Fruit fly (Drosophila melanogaster) whole organism, embryonic: ENCODE measurements around the gene CG15891.

ENCODE experiments used
- B-H2 ChIP-seq: fragments of 200-800 bp; sonication (Bioruptor generic); optimal IDR thresholded peaks from 2 replicates; lab custom pipeline; 2018; ENCODE audit warnings: missing biosample characterization, mild to moderate bottlenecking, missing genetic modification characterization
- CG10147 ChIP-seq: fragments of 200-800 bp; sonication (Bioruptor generic); optimal IDR thresholded peaks from 2 replicates; lab custom pipeline; 2019; ENCODE audit warnings: missing biosample characterization, mild to moderate bottlenecking, missing genetic modification characterization, moderate library complexity
- CG10209 ChIP-seq: fragments of 200-800 bp; sonication (Bioruptor generic); optimal IDR thresholded peaks from 3 replicates; lab custom pipeline; 2017; ENCODE audit warnings: missing biosample characterization, mild to moderate bottlenecking, missing genetic modification characterization, missing genetic modification reagents
- CG10321 ChIP-seq: fragments of 200-800 bp; sonication (Bioruptor generic); IDR thresholded peaks from 2 replicates; pipeline ENCODE4 v1.3.6; 2022; ENCODE audit warnings: missing biosample characterization, missing genetic modification characterization
- CG11085 ChIP-seq: fragments of 200-800 bp; sonication (Bioruptor generic); IDR thresholded peaks from 2 replicates; pipeline ENCODE4 v1.3.6; 2022; ENCODE audit warnings: missing biosample characterization, missing genetic modification characterization
- CG11560 ChIP-seq: fragments of 200-800 bp; sonication (Bioruptor generic); IDR thresholded peaks from 3 replicates; pipeline ENCODE4 v1.3.6; 2022; ENCODE audit warnings: missing biosample characterization, missing genetic modification characterization
- CG14667 ChIP-seq: fragments of 200-800 bp; sonication (Bioruptor generic); IDR thresholded peaks from 2 replicates; pipeline ENCODE4 v1.3.6; 2022; ENCODE audit warnings: missing biosample characterization, missing genetic modification characterization
- CG15479 ChIP-seq: fragments of 200-800 bp; sonication (Bioruptor generic); optimal IDR thresholded peaks from 3 replicates; lab custom pipeline; 2019; ENCODE audit warnings: missing biosample characterization, mild to moderate bottlenecking, missing genetic modification characterization, moderate library complexity
- CG17328 ChIP-seq: fragments of 200-800 bp; sonication (Bioruptor generic); IDR thresholded peaks from 2 replicates; pipeline ENCODE4 v1.3.6; 2022; ENCODE audit warnings: missing biosample characterization, missing genetic modification characterization
- CG18476 ChIP-seq: fragments of 200-800 bp; sonication (Bioruptor generic); optimal IDR thresholded peaks from 2 replicates; lab custom pipeline; 2016; ENCODE audit warnings: missing biosample characterization, mild to moderate bottlenecking, missing genetic modification characterization
- CG3281 ChIP-seq: fragments of 200-800 bp; sonication (Bioruptor generic); optimal IDR thresholded peaks from 3 replicates; lab custom pipeline; 2017; ENCODE audit warnings: missing biosample characterization, mild to moderate bottlenecking, missing genetic modification characterization
- CG34376 ChIP-seq: fragments of 200-800 bp; sonication (Bioruptor generic); optimal IDR thresholded peaks from 2 replicates; lab custom pipeline; 2018; ENCODE audit warnings: missing biosample characterization, mild to moderate bottlenecking, missing genetic modification characterization
- CG43689 ChIP-seq: fragments of 200-800 bp; sonication (Bioruptor generic); IDR thresholded peaks from 2 replicates; pipeline ENCODE4 v1.3.6; 2022; ENCODE audit warnings: missing biosample characterization, missing genetic modification characterization
- CG4730 ChIP-seq: fragments of 200-800 bp; sonication (Bioruptor generic); IDR thresholded peaks from 2 replicates; pipeline ENCODE4 v1.3.6; 2022; ENCODE audit warnings: missing biosample characterization, missing genetic modification characterization
- CG4820 ChIP-seq: fragments of 200-800 bp; sonication (Bioruptor generic); optimal IDR thresholded peaks from 3 replicates; lab custom pipeline; 2016; ENCODE audit warnings: missing biosample characterization, missing genetic modification characterization
- CG8359 ChIP-seq: fragments of 200-800 bp; sonication (Bioruptor generic); optimal IDR thresholded peaks from 2 replicates; lab custom pipeline; 2017; ENCODE audit warnings: missing biosample characterization, mild to moderate bottlenecking, missing genetic modification characterization, borderline replicate concordance
- CG8765 ChIP-seq: fragments of 200-800 bp; sonication (Bioruptor generic); IDR thresholded peaks from 2 replicates; pipeline ENCODE4 v1.3.6; 2022; ENCODE audit warnings: missing biosample characterization, missing genetic modification characterization
- CHES-1-like ChIP-seq: fragments of 200-800 bp; sonication (Bioruptor generic); optimal IDR thresholded peaks from 2 replicates; lab custom pipeline; 2016; ENCODE audit warnings: missing biosample characterization, missing genetic modification characterization
- HmgZ ChIP-seq: fragments of 200-800 bp; sonication (Bioruptor generic); optimal IDR thresholded peaks from 2 replicates; lab custom pipeline; 2018; ENCODE audit warnings: missing biosample characterization, mild to moderate bottlenecking, missing genetic modification characterization
- Hr39 ChIP-seq: fragments of >200 bp; optimal IDR thresholded peaks from 2 replicates; lab custom pipeline; 2017
- Hr51 ChIP-seq, 2 experiments: fragments of 200-800 bp; sonication (Bioruptor generic); optimal IDR thresholded peaks; 2 replicates in 1 of 2; 3 replicates in 1 of 2; lab custom pipeline; 2016 to 2018; ENCODE audit warnings: missing biosample characterization in 2 of 2, missing genetic modification characterization in 2 of 2, mild to moderate bottlenecking in 1 of 2, moderate library complexity in 1 of 2
- MTF-1 ChIP-seq: fragments of 200-800 bp; sonication (Bioruptor generic); optimal IDR thresholded peaks from 2 replicates; lab custom pipeline; 2018; ENCODE audit warnings: missing biosample characterization, mild to moderate bottlenecking, missing genetic modification characterization, borderline replicate concordance
- Mad ChIP-seq: fragments of 200-800 bp; sonication (Bioruptor generic); optimal IDR thresholded peaks from 2 replicates; lab custom pipeline; 2016; ENCODE audit warnings: missing biosample characterization, missing genetic modification characterization
- Med ChIP-seq: fragments of 200-800 bp; sonication (Bioruptor generic); peaks from one replicate; lab custom pipeline; 2016; ENCODE audit warnings: missing biosample characterization, missing genetic modification characterization, mild to moderate bottlenecking, inconsistent platforms, moderate library complexity
- NK7.1 ChIP-seq: fragments of 200-800 bp; sonication (Bioruptor generic); optimal IDR thresholded peaks from 3 replicates; lab custom pipeline; 2016; ENCODE audit warnings: missing biosample characterization, missing genetic modification characterization
- Neu2 ChIP-seq: fragments of 200-800 bp; sonication (Bioruptor generic); optimal IDR thresholded peaks from 3 replicates; lab custom pipeline; 2016; ENCODE audit warnings: missing biosample characterization, missing genetic modification characterization, borderline replicate concordance
- Oli ChIP-seq: fragments of 200-800 bp; sonication (Bioruptor generic); optimal IDR thresholded peaks from 2 replicates; lab custom pipeline; 2018; ENCODE audit warnings: missing biosample characterization, mild to moderate bottlenecking, missing genetic modification characterization, moderate library complexity
- Opbp ChIP-seq: fragments of 200-800 bp; sonication (Bioruptor generic); IDR thresholded peaks from 3 replicates; pipeline ENCODE4 v1.3.6; 2022; ENCODE audit warnings: missing biosample characterization, missing genetic modification characterization; ENCODE audit not compliant: partially characterized antibody
- Sox100B ChIP-seq: fragments of 200-800 bp; sonication (Bioruptor generic); optimal IDR thresholded peaks from 3 replicates; lab custom pipeline; 2018; ENCODE audit warnings: missing biosample characterization, mild to moderate bottlenecking, missing genetic modification characterization
- Sox102F ChIP-seq: fragments of 200-800 bp; sonication (Bioruptor generic); optimal IDR thresholded peaks from 2 replicates; lab custom pipeline; 2018; ENCODE audit warnings: missing biosample characterization, mild to moderate bottlenecking, missing genetic modification characterization, moderate library complexity
- Usf ChIP-seq: fragments of 200-800 bp; sonication (Bioruptor generic); optimal IDR thresholded peaks from 2 replicates; lab custom pipeline; 2017; ENCODE audit warnings: missing genotype, missing biosample characterization, missing genetic modification characterization
- aop ChIP-seq: fragments of 200-800 bp; sonication (Bioruptor generic); IDR thresholded peaks from 2 replicates; pipeline ENCODE4 v1.3.6; 2022; ENCODE audit warnings: missing biosample characterization, missing genetic modification characterization
- ap ChIP-seq: fragments of 200-800 bp; sonication (Bioruptor generic); IDR thresholded peaks from 2 replicates; pipeline ENCODE4 v1.3.6; 2022; ENCODE audit warnings: missing biosample characterization, missing genetic modification characterization
- az2 ChIP-seq: fragments of 200-800 bp; sonication (Bioruptor generic); optimal IDR thresholded peaks from 3 replicates; lab custom pipeline; 2016; ENCODE audit warnings: missing biosample characterization, missing genetic modification characterization
- corto ChIP-seq: fragments of 200-800 bp; sonication (Bioruptor generic); optimal IDR thresholded peaks from 2 replicates; lab custom pipeline; 2016; ENCODE audit warnings: missing biosample characterization, mild to moderate bottlenecking, missing genetic modification characterization, moderate library complexity
- dmrt11E ChIP-seq: fragments of 200-800 bp; sonication (Bioruptor generic); optimal IDR thresholded peaks from 3 replicates; lab custom pipeline; 2018; ENCODE audit warnings: missing biosample characterization, mild to moderate bottlenecking, missing genetic modification characterization, moderate library complexity
- en ChIP-seq: fragments of 200-800 bp; sonication (Bioruptor generic); optimal IDR thresholded peaks from 2 replicates; lab custom pipeline; 2016; ENCODE audit warnings: missing biosample characterization, missing genetic modification characterization
- exex ChIP-seq: fragments of 200-800 bp; sonication (Bioruptor generic); optimal IDR thresholded peaks from 4 replicates; lab custom pipeline; 2018; ENCODE audit warnings: missing biosample characterization, mild to moderate bottlenecking, missing genetic modification characterization, moderate library complexity
- gcm2 ChIP-seq: fragments of 200-800 bp; sonication (Bioruptor generic); optimal IDR thresholded peaks from 2 replicates; lab custom pipeline; 2016; ENCODE audit warnings: missing biosample characterization, missing genetic modification characterization
- gro ChIP-seq: fragments of 200-800 bp; sonication (Bioruptor generic); optimal IDR thresholded peaks from 2 replicates; lab custom pipeline; 2016; ENCODE audit warnings: missing biosample characterization, missing genetic modification characterization
- mam ChIP-seq: fragments of 200-800 bp; sonication (Bioruptor generic); optimal IDR thresholded peaks from 3 replicates; lab custom pipeline; 2016; ENCODE audit warnings: missing biosample characterization, missing genetic modification characterization
- org-1 ChIP-seq: fragments of 200-800 bp; sonication (Bioruptor generic); optimal IDR thresholded peaks from 2 replicates; lab custom pipeline; 2017; ENCODE audit warnings: missing biosample characterization, missing genetic modification characterization
- p53 ChIP-seq: fragments of 200-800 bp; sonication (Bioruptor generic); optimal IDR thresholded peaks from 2 replicates; lab custom pipeline; 2016; ENCODE audit warnings: missing biosample characterization, missing genetic modification characterization
- sd ChIP-seq: fragments of 200-800 bp; sonication (Bioruptor generic); optimal IDR thresholded peaks from 3 replicates; lab custom pipeline; 2018; ENCODE audit warnings: missing biosample characterization, mild to moderate bottlenecking, missing genetic modification characterization, moderate library complexity
- slou ChIP-seq: fragments of 200-800 bp; sonication (Bioruptor generic); optimal IDR thresholded peaks from 3 replicates; lab custom pipeline; 2016; ENCODE audit warnings: missing biosample characterization, missing genetic modification characterization
- tio ChIP-seq: fragments of 200-800 bp; sonication (Bioruptor generic); optimal IDR thresholded peaks from 2 replicates; lab custom pipeline; 2017; ENCODE audit warnings: missing biosample characterization, missing genetic modification characterization, inconsistent platforms
- tup ChIP-seq: fragments of 200-800 bp; sonication (Bioruptor generic); optimal IDR thresholded peaks from 2 replicates; lab custom pipeline; 2016; ENCODE audit warnings: missing biosample characterization, mild to moderate bottlenecking, missing genetic modification characterization, moderate library complexity
- tx ChIP-seq: fragments of 200-800 bp; sonication (Bioruptor generic); optimal IDR thresholded peaks from 2 replicates; lab custom pipeline; 2016; ENCODE audit warnings: missing biosample characterization, missing genetic modification characterization
- vfl ChIP-seq: fragments of 200-800 bp; sonication (Bioruptor generic); optimal IDR thresholded peaks from 2 replicates; lab custom pipeline; 2016; ENCODE audit warnings: missing biosample characterization, missing genetic modification characterization
- zf30C ChIP-seq: fragments of 200-800 bp; sonication (Bioruptor generic); optimal IDR thresholded peaks from 3 replicates; lab custom pipeline; 2018; ENCODE audit warnings: missing biosample characterization, mild to moderate bottlenecking, missing genetic modification characterization
- zfh2 ChIP-seq: fragments of 200-800 bp; sonication (Bioruptor generic); optimal IDR thresholded peaks from 2 replicates; lab custom pipeline; 2016; ENCODE audit warnings: missing biosample characterization, missing genetic modification characterization

The CG15891 gene

DNA sequence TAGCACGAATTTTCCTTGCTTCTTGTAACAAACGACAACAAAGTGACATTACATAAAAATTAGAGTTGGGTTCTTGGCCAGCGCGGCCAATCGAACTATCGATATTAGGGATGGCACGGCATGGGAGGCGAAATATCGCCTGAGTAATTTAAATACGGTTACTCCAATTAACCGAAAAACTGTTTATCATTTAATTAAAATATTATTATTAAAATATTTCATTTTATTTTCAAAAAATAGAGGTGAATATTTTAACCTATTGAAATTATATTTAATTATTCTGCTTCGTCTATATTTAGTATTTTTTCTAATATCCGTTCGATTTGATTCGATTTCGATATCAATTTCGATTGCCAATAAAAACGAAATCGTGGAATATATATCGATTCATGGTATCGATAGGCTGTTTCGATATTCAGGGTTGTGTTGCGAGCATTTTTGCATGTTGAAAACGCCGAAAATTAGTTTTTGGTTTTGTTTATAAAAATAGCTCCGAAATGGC, 39.7 kb downstream of the CG15891 start, which contains the start of the genes Rbcn-3A and Spx (continued):
- TF ChIP-seq CG4730 (GFP tag; lab: Robert Waterston, UW) (no peak), Mad (GFP tag; lab: Kevin White, UChicago) (no peak), Hr51 (GFP tag; optimal IDR thresholded peaks at IDR 0.05; lab: Kevin White, UChicago) (peak in 1 of 2 experiments; percentile 35), NK7.1 (GFP tag; lab: Kevin White, UChicago) (no peak), CG3281 (GFP tag; lab: Kevin White, UChicago) (no peak), Sox100B (GFP tag; lab: Kevin White, UChicago) (peak; percentile 5), Oli (tag; lab: Kevin White, UChicago) (peak; percentile 15), ap (GFP tag; lab: Robert Waterston, UW) (no peak), CG17328 (GFP tag; lab: Robert Waterston, UW) (peak; percentile 29; the same call in 1 of the 2 replicates), CG11560 (no peak), corto (GFP tag; lab: Kevin White, UChicago) (no peak), CG10209 (GFP tag; lab: Kevin White, UChicago) (no peak), zfh2 (GFP tag; lab: Kevin White, UChicago) (no peak), Med (GFP tag; lab: Kevin White, UChicago) (no peak), vfl (GFP tag; lab: Kevin White, UChicago) (no peak), B-H2 (GFP tag; lab: Kevin White, UChicago) (peak; percentile 6), Usf (GFP tag; lab: Kevin White, UChicago) (no peak), CG14667 (GFP tag; lab: Robert Waterston, UW) (no peak), CG8765 (GFP tag; lab: Robert Waterston, UW) (no peak), org-1 (GFP tag; lab: Kevin White, UChicago) (no peak), CG8359 (GFP tag; lab: Kevin White, UChicago) (no peak), CG18476 (GFP tag; lab: Kevin White, UChicago) (no peak), CG43689 (no peak), zf30C (no peak), az2 (GFP tag; lab: Kevin White, UChicago) (peak; percentile 42), sd (tag; lab: Kevin White, UChicago) (no peak), CG10147 (GFP tag; lab: Kevin White, UChicago) (no peak), Neu2 (GFP tag; lab: Kevin White, UChicago) (no peak), mam (GFP tag; lab: Kevin White, UChicago) (no peak), Hr39 (lab: Kevin White, UChicago) (no peak), en (no peak), CG34376 (GFP tag; lab: Kevin White, UChicago) (no peak), CHES-1-like (GFP tag; lab: Kevin White, UChicago) (no peak), gcm2 (GFP tag; lab: Kevin White, UChicago) (no peak), tup (GFP tag; lab: Kevin White, UChicago) (no peak), CG10321 (GFP tag; lab: Robert Waterston, UW) (no peak), Opbp (peak; percentile 77), tio (GFP tag; lab: Kevin White, UChicago) (no peak), CG15479 (no peak), aop (GFP tag; lab: Robert Waterston, UW) (no peak), CG11085 (no peak), HmgZ (tag; lab: Kevin White, UChicago) (no peak), tx (GFP tag; lab: Kevin White, UChicago) (no peak), MTF-1 (no peak), dmrt11E (tag; lab: Kevin White, UChicago) (peak; percentile 50), exex (tag; lab: Kevin White, UChicago) (no peak), slou (GFP tag; lab: Kevin White, UChicago) (peak; percentile 21), Sox102F (GFP tag; lab: Kevin White, UChicago) (peak; percentile 49), p53 (no peak), CG4820 (no peak), gro (GFP tag; lab: Kevin White, UChicago) (no peak)
